Fruit fly (Drosophila melanogaster): ENCODE data around the gene alphaCOP.

Gene alphaCOP

DNA sequence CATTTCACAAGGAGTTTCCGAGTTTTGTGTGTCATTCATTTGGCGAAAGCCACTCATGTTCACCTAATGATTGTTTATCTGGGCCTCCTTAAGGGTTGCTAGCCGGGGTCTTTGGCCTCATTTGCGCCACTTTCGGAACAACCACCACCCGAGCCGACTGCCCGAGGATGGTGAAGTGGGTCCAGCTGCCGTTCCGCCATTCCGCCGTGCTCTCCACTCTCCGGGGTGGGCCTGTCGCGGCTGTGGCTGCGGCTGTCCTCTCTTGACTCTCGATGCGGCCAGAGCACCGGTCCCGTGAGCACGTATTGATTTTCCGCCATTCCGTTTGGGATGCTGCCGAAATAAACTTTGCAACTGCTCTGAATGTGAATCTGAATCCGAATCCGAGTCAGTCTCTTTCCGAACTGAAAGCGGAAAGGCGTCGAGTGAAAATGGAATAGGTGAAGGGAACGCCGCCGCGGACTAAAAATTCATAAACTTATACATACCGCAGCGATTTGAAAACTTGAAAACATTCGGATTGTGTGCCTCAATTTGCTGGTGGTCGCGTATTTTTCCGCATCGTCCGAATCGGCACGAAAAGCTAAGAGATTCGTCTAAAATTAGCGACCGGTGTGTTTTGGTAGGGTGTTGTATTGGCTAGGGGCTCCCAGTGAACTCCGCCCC, 3.8 kb upstream of the alphaCOP start, which contains the start of gene CG13920:
Gene CG13920, plus strand, starts transcription at position 255 of the 666 bp plus-strand sequence.
- TF ChIP-seq psq (optimal IDR thresholded peaks at IDR 0.05) = no peak
- TF ChIP-seq h (optimal IDR thresholded peaks at IDR 0.05) = no peak
- TF ChIP-seq Myc (optimal IDR thresholded peaks at IDR 0.05) = no peak
- TF ChIP-seq Sin3A (optimal IDR thresholded peaks at IDR 0.05) = no peak
- TF ChIP-seq ttk (optimal IDR thresholded peaks at IDR 0.05) = no peak
- TF ChIP-seq insv (optimal IDR thresholded peaks at IDR 0.05) = no peak

- TF ChIP-seq h (optimal IDR thresholded peaks at IDR 0.05) (no peak), Myc (optimal IDR thresholded peaks at IDR 0.05) (no peak), Sin3A (optimal IDR thresholded peaks at IDR 0.05) (no peak), psq (optimal IDR thresholded peaks at IDR 0.05) (no peak), ttk (optimal IDR thresholded peaks at IDR 0.05) (no peak), insv (optimal IDR thresholded peaks at IDR 0.05) (no peak)
Measured at dm6 chr3L:1647276-1647919, 2.4 kb upstream of the alphaCOP start, which contains the start of the genes CG17249 and Bro. Gene CG17249 (minus strand): TSS chr3L:1647464. Gene Bro (plus strand): TSS chr3L:1647869.

DNA sequence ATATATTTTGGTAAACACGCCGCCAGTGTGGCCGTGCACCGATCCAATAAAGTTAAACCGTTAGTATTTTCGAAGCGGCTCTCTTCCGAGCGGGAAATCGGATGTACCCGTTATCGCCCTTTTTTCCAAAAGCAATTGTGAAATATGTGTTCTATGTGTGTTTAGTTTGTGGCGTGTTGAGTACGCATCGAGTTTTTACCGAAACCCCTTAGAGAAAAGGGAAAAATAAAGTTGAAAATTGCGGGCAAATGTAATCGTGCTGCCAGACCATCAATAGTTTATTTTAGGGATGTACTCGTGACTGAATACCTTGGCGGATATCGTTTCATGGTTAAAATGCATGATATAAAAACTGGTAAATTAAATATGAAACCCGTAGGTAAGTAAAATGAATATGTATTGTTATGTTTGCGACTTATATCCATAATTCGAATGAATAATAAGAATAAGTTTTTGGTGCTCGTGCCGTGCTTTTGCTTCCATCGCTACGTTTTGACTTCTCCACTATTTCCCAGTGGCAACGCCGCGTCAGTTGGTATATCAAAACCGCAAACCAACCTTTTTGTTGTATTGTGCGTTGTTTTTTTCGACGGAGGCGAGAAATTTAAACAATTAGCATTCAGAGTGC, 5.7 kb downstream of the alphaCOP start, which contains the start of the genes Mettl2 and Bgb:
Gene Mettl2, minus strand, starts transcription at position 51 of the 628 bp plus-strand sequence.
Gene Bgb, plus strand, starts transcription at position 527 of the 628 bp plus-strand sequence.
- TF ChIP-seq Myc (optimal IDR thresholded peaks at IDR 0.05) (no peak), insv (optimal IDR thresholded peaks at IDR 0.05) (no peak), ttk (optimal IDR thresholded peaks at IDR 0.05) (no peak), Sin3A (optimal IDR thresholded peaks at IDR 0.05) (no peak), psq (optimal IDR thresholded peaks at IDR 0.05) (no peak), h (optimal IDR thresholded peaks at IDR 0.05) (no peak)

DNA sequence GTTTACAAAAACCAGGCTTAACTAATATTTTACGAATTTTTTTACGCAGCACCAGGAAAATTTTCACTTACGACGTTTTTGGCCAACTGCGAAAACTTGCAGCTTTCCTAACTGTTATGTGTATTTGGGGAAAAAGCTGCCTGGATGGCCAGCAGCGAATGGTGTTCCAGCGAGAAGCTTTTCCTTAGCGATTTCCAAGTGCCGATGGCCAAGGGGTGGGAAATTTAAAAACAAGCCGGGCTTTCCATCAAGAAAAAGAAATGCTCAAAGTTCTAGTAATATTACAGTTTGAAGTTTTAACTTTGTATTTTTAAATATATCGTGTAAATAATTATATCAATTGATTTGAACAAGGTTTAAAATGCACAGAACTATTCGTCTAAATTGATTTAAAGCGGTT, 7.3 kb downstream of the alphaCOP start, which contains the start of gene nSyb:
Gene nSyb, minus strand, starts transcription at position 101 of the 400 bp plus-strand sequence.
- TF ChIP-seq h (optimal IDR thresholded peaks at IDR 0.05) (no peak), Sin3A (optimal IDR thresholded peaks at IDR 0.05) (no peak), insv (optimal IDR thresholded peaks at IDR 0.05) (no peak), ttk (optimal IDR thresholded peaks at IDR 0.05) (no peak)

DNA sequence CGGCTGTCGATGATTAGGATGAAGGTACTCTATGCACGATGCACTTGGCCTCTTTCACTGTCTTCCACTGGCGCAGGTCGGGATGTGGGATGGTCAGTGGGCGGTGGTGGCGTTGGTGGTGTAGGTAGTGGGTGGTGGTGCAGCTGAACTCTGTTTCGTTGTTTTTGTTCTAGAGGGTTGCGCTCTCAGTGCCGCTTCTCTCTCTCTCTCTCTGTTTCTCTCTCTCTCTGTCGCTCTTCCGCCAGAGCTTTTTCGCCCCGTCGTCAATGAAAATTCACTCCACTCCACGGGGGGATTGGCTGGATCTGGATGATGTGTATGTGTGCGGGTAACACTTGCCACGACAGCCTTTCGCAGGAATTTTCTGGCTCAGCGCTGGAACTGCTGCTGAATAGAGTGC, 8.1 kb downstream of the alphaCOP start:
- TF ChIP-seq h (optimal IDR thresholded peaks at IDR 0.05) (no peak), psq (optimal IDR thresholded peaks at IDR 0.05) (no peak), ttk (optimal IDR thresholded peaks at IDR 0.05) (no peak), Sin3A (optimal IDR thresholded peaks at IDR 0.05) (no peak), insv (optimal IDR thresholded peaks at IDR 0.05) (no peak), Myc (optimal IDR thresholded peaks at IDR 0.05) (no peak)

dm6 chr3L:1629064-1629777, 15.8 kb downstream of the alphaCOP start, which contains the start of gene GC:
Gene GC (minus strand): TSS chr3L:1629301.
- TF ChIP-seq ttk (optimal IDR thresholded peaks at IDR 0.05) = no peak
- no peak for TF ChIP-seq Sin3A (optimal IDR thresholded peaks at IDR 0.05)
- no peak for TF ChIP-seq Myc (optimal IDR thresholded peaks at IDR 0.05)
- TF ChIP-seq psq (optimal IDR thresholded peaks at IDR 0.05) = no peak
- no peak for TF ChIP-seq h (optimal IDR thresholded peaks at IDR 0.05)
- no peak for TF ChIP-seq insv (optimal IDR thresholded peaks at IDR 0.05)

- TF ChIP-seq Myc (optimal IDR thresholded peaks at IDR 0.05) (no peak), ttk (optimal IDR thresholded peaks at IDR 0.05) (no peak), Sin3A (optimal IDR thresholded peaks at IDR 0.05) (no peak), psq (optimal IDR thresholded peaks at IDR 0.05) (no peak), insv (optimal IDR thresholded peaks at IDR 0.05) (no peak), h (optimal IDR thresholded peaks at IDR 0.05) (no peak)
Measured at dm6 chr3L:1628176-1628866, 16.7 kb downstream of the alphaCOP start, which contains the start of gene CG13928. Gene CG13928 (minus strand): TSS chr3L:1628377.

- TF ChIP-seq ttk (optimal IDR thresholded peaks at IDR 0.05) (no peak), Myc (optimal IDR thresholded peaks at IDR 0.05) (no peak), Sin3A (optimal IDR thresholded peaks at IDR 0.05) (no peak), psq (optimal IDR thresholded peaks at IDR 0.05) (no peak), insv (optimal IDR thresholded peaks at IDR 0.05) (no peak), h (optimal IDR thresholded peaks at IDR 0.05) (no peak)
Measured at dm6 chr3L:1626924-1627323, 18.1 kb downstream of the alphaCOP start.

DNA sequence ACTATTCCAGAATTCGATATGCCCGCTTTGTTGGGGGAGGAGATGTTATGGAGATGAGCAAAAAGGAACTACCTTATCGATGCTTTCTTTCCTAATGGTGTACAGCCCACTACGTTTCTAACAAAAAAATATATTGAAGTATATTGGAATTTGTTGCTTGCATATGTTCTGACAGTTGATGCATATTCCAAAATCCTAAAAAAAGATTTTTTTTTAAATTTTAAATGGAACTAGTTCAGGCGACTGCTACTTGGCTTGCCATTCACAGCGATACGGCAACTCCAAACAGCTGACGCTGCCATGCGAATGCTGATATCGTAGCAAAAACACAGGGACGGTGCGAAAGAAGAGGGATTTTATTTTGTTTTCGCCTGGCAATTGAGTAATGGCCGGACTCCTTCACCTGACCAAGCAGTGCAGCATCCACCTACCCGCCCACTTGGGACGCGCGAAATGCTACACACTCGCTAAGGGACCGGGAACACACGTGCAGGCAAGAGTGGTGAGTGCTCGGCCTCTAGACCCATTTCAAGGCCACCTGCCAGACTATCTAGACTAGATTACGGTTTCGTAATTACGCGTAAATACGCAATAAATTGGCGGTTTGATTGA, 26.8 kb downstream of the alphaCOP start, which contains the start of the genes CG13926, ABCB7 and CG33230:
Gene CG13926, minus strand, starts transcription at position 43 of the 612 bp plus-strand sequence.
Gene ABCB7, plus strand, starts transcription at position 299 of the 612 bp plus-strand sequence.
Gene CG33230, plus strand, starts transcription at position 299 of the 612 bp plus-strand sequence.
- TF ChIP-seq ttk (optimal IDR thresholded peaks at IDR 0.05) (no peak), insv (optimal IDR thresholded peaks at IDR 0.05) (no peak), Myc (optimal IDR thresholded peaks at IDR 0.05) (no peak), psq (optimal IDR thresholded peaks at IDR 0.05) (no peak), Sin3A (optimal IDR thresholded peaks at IDR 0.05) (no peak)

DNA sequence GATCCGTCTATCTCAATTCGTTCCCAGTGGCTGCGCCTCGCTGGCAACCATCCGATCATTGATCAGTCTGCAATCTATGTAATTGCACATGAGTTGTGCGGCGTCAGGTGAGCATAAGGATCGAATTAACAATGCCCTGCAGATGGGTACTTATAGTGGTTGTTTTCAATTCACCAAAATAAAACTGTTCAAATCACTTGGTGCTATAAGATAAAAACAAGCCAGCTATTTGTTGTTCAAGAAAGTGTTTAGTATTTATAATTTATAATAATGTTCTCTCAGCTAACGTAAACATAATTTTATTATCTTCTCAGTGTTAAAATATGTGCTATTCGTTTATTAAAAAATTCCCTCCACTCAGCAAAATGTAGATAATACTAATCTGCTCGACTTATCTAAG, 29.3 kb downstream of the alphaCOP start, which contains the start of gene CG12105:
Gene CG12105, minus strand, starts transcription at position 101 of the 400 bp plus-strand sequence.
- TF ChIP-seq psq (optimal IDR thresholded peaks at IDR 0.05) (no peak), insv (optimal IDR thresholded peaks at IDR 0.05) (no peak), Myc (optimal IDR thresholded peaks at IDR 0.05) (no peak), h (optimal IDR thresholded peaks at IDR 0.05) (no peak), Sin3A (optimal IDR thresholded peaks at IDR 0.05) (no peak), ttk (optimal IDR thresholded peaks at IDR 0.05) (no peak)

Data from Kc167 (cell line).